Fruit fly (Drosophila melanogaster): Measurements from ENCODE around the gene CG7903.
A peak's percentile ranks its signal among the peaks of the same experiment; 100 is the strongest.

CG7903 gene

dm6 chr3R:30032281-30032680 is 37.2 kb upstream of the CG7903 start:
- no peak for TF ChIP-seq Snoo (tag; optimal IDR thresholded peaks at IDR 0.05)
- TF ChIP-seq CG4496 (GFP tag; IDR thresholded peaks at IDR 0.05): no peak
- TF ChIP-seq fd96Ca (GFP tag; IDR thresholded peaks at IDR 0.05): no peak
- no peak for TF ChIP-seq rn (GFP tag; IDR thresholded peaks at IDR 0.05)
- TF ChIP-seq CG8159 (tag; optimal IDR thresholded peaks at IDR 0.05): no peak

dm6 chr3R:30030061-30030460 is 35.0 kb upstream of the CG7903 start:
- no peak for TF ChIP-seq CG12605 (GFP tag; IDR thresholded peaks at IDR 0.05)
- no peak for TF ChIP-seq Pif1A (GFP tag; optimal IDR thresholded peaks at IDR 0.05)
- TF ChIP-seq CG15710 (tag; optimal IDR thresholded peaks at IDR 0.05): no peak

- TF ChIP-seq gl (tag; optimal IDR thresholded peaks at IDR 0.05): no peak
- TF ChIP-seq fd96Ca (GFP tag; IDR thresholded peaks at IDR 0.05): no peak
- TF ChIP-seq CG14655 (GFP tag; optimal IDR thresholded peaks at IDR 0.05): no peak
- no peak for TF ChIP-seq CG34367 (tag; optimal IDR thresholded peaks at IDR 0.05)
These were observed 28.4 kb upstream of the CG7903 start for dm6 chr3R:30023445-30023844.

- TF ChIP-seq fd96Ca (GFP tag; IDR thresholded peaks at IDR 0.05) (no peak), EcR (GFP tag; optimal IDR thresholded peaks at IDR 0.05) (peak; percentile 93), CG10348 (GFP tag; IDR thresholded peaks at IDR 0.05) (no peak), Snoo (tag; optimal IDR thresholded peaks at IDR 0.05) (no peak), rn (GFP tag; IDR thresholded peaks at IDR 0.05) (no peak), CG32121 (GFP tag; IDR thresholded peaks at IDR 0.05) (no peak)
These were observed 27.5 kb upstream of the CG7903 start, which contains the start of the genes RpS28a and Axn for dm6 chr3R:30022452-30023028. Gene RpS28a, minus strand, starts transcription at chr3R:30022648. Gene Axn, plus strand, starts transcription at chr3R:30022842.

- TF ChIP-seq CG10348 (GFP tag; IDR thresholded peaks at IDR 0.05): no peak
- TF ChIP-seq Pif1A (GFP tag; optimal IDR thresholded peaks at IDR 0.05): no peak
- TF ChIP-seq Pif1B (GFP tag; optimal IDR thresholded peaks at IDR 0.05): no peak
- TF ChIP-seq CG8159 (tag; optimal IDR thresholded peaks at IDR 0.05): no peak
- no peak; the same call in 1 of the 2 replicates for TF ChIP-seq CG32121 (GFP tag; IDR thresholded peaks at IDR 0.05)
- TF ChIP-seq CG12605 (GFP tag; IDR thresholded peaks at IDR 0.05): peak; percentile 47
- peak; percentile 98 for TF ChIP-seq CG13204 (GFP tag; optimal IDR thresholded peaks at IDR 0.05)
- TF ChIP-seq CG9948 (tag; optimal IDR thresholded peaks at IDR 0.05): no peak
- peak; percentile 61; the same call in 2 of the 3 replicates for TF ChIP-seq CG4496 (GFP tag; IDR thresholded peaks at IDR 0.05)
- TF ChIP-seq EcR (GFP tag; optimal IDR thresholded peaks at IDR 0.05): no peak
- no peak for TF ChIP-seq CG15710 (tag; optimal IDR thresholded peaks at IDR 0.05)
- peak; percentile 65; the same call in 1 of the 2 replicates for TF ChIP-seq Ets98B (GFP tag; IDR thresholded peaks at IDR 0.05)
- TF ChIP-seq CG14655 (GFP tag; optimal IDR thresholded peaks at IDR 0.05): no peak
- no peak for TF ChIP-seq CG8301 (tag; optimal IDR thresholded peaks at IDR 0.05)
- peak; percentile 2 for TF ChIP-seq CG17806 (tag; optimal IDR thresholded peaks at IDR 0.05)
- TF ChIP-seq Snoo (tag; optimal IDR thresholded peaks at IDR 0.05): peak; percentile 17
These were observed 26.8 kb upstream of the CG7903 start, which contains the start of gene Mgat2 for dm6 chr3R:30021559-30022451. Gene Mgat2, minus strand, starts transcription at chr3R:30022221.

dm6 chr3R:30021009-30021408 is 26.0 kb upstream of the CG7903 start:
- no peak for TF ChIP-seq EcR (GFP tag; optimal IDR thresholded peaks at IDR 0.05)
- TF ChIP-seq CG15710 (tag; optimal IDR thresholded peaks at IDR 0.05): peak; percentile 9
- 0 out of 2 replicates have a peak, but pooled peaks have one; percentile 21 for TF ChIP-seq rn (GFP tag; IDR thresholded peaks at IDR 0.05)
- TF ChIP-seq CG12605 (GFP tag; IDR thresholded peaks at IDR 0.05): no peak
- peak; percentile 8 for TF ChIP-seq CG17806 (tag; optimal IDR thresholded peaks at IDR 0.05)
- TF ChIP-seq CG34367 (tag; optimal IDR thresholded peaks at IDR 0.05): no peak
- no peak for TF ChIP-seq CG10348 (GFP tag; IDR thresholded peaks at IDR 0.05)
- TF ChIP-seq Pif1B (GFP tag; optimal IDR thresholded peaks at IDR 0.05): no peak
- no peak for TF ChIP-seq gl (tag; optimal IDR thresholded peaks at IDR 0.05)
- no peak for TF ChIP-seq CG14655 (GFP tag; optimal IDR thresholded peaks at IDR 0.05)
- peak; percentile 20 for TF ChIP-seq CG9948 (tag; optimal IDR thresholded peaks at IDR 0.05)
- TF ChIP-seq CG13204 (GFP tag; optimal IDR thresholded peaks at IDR 0.05): no peak
- peak; percentile 73 for TF ChIP-seq CG32121 (GFP tag; IDR thresholded peaks at IDR 0.05)
- TF ChIP-seq CG8159 (tag; optimal IDR thresholded peaks at IDR 0.05): peak; percentile 27
- no peak for TF ChIP-seq Snoo (tag; optimal IDR thresholded peaks at IDR 0.05)
- peak; percentile 64; the same call in 2 of the 3 replicates for TF ChIP-seq CG4496 (GFP tag; IDR thresholded peaks at IDR 0.05)
- TF ChIP-seq Pif1A (GFP tag; optimal IDR thresholded peaks at IDR 0.05): no peak
- TF ChIP-seq Ets98B (GFP tag; IDR thresholded peaks at IDR 0.05): peak; percentile 57
- peak; percentile 44 for TF ChIP-seq CG8301 (tag; optimal IDR thresholded peaks at IDR 0.05)
- TF ChIP-seq fd96Ca (GFP tag; IDR thresholded peaks at IDR 0.05): peak; percentile 37; the same call in 1 of the 3 replicates
- no peak for TF ChIP-seq D1 (tag; optimal IDR thresholded peaks at IDR 0.05)

Measured in whole organism, pupa.